Worm (Caenorhabditis elegans): ENCODE results near the gene M110.8.

M110.8 gene

DNA sequence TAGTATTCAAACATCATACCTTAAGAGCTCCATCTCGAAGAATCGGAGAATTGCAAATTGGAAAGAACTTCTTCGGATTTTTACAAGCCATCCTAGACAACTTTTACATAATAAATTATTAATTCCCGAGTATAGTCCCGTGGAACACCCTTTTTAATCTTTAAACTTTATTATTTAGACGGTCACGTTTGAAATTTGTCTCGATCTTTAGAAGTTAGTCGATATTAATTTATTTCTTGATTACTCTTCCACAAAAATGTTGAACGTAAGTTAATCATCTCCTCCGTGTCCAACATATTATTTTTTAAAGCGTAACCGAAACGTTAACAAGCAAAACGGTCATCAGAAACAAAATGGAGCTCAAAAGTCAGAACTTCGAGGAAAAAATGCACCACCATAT is 35.9 kb downstream of the M110.8 start, which contains the start of the genes decr-1.3 and T05C12.1:
Gene decr-1.3, minus strand, starts transcription at position 101 of the 400 bp plus-strand sequence.
Gene T05C12.1, plus strand, starts transcription at position 232 of the 400 bp plus-strand sequence.
- TF ChIP-seq Y53G8AR.9 (GFP tag; conservative IDR thresholded peaks at IDR 0.05) (no peak), mel-28 (tag; optimal IDR thresholded peaks at IDR 0.05; ENCODE audit: borderline replicate concordance) (no peak), F37B4.10 (GFP tag; IDR thresholded peaks at IDR 0.05) (no peak), akir-1 (GFP tag; optimal IDR thresholded peaks at IDR 0.05) (no peak), cebp-2 (GFP tag; IDR thresholded peaks at IDR 0.05) (no peak), Y53F4B.3 (GFP tag; IDR thresholded peaks at IDR 0.05) (no peak), ceh-100 (GFP tag; IDR thresholded peaks at IDR 0.05) (no peak), T07F8.4 (tag; optimal IDR thresholded peaks at IDR 0.05) (no peak), mes-4 (tag; optimal IDR thresholded peaks at IDR 0.05) (no peak), unc-130 (GFP tag; optimal IDR thresholded peaks at IDR 0.05) (no peak), dpl-1 (GFP tag; optimal IDR thresholded peaks at IDR 0.05) (no peak), madf-10 (tag; optimal IDR thresholded peaks at IDR 0.05) (no peak), B0035.1 (tag; optimal IDR thresholded peaks at IDR 0.05) (no peak), nhr-120 (GFP tag; IDR thresholded peaks at IDR 0.05) (no peak)

DNA sequence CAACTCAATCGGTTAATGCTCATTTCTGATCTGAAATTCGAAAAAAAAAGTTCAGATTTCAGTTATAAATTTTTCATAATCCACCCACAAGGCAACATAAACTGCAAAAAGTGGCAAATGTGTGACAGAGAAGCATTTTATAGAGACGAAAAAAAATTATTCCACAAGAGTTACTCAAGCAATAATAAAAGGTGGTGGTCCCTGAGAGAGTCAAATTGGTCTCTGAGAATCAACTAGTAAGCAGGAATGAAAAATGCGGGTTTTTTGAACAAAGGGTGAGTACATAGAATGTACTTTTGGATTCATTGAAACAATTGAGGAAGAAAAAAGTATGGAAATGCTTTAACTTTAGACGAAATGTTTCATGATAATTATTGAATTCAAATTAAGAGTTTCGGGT is 39.0 kb downstream of the M110.8 start, which contains the start of gene T05C12.11:
Gene T05C12.11, minus strand, starts transcription at position 101 of the 400 bp plus-strand sequence.
- no peak for TF ChIP-seq unc-62 (GFP tag; optimal IDR thresholded peaks at IDR 0.05)

DNA sequence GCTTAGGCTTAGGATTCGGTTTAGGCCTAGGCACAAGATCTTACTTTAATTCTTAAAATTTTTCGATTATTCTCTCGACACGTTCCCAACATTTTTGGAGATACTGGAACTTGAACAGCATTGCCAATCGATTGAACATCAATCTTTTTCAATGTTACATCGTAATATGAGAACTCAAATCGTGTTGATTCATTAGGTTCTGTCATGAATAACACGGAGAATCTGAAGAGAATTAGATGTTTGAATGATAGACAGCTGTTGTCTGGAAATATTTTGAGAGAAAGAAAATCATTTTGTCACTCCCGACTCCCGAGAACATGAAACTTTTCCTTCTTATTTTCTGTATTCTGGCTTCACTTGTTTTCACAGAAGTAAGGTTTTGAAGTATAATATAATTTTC is 40.1 kb downstream of the M110.8 start, which contains the start of gene T05C12.15:
Gene T05C12.15, plus strand, starts transcription at position 301 of the 400 bp plus-strand sequence.
- TF ChIP-seq hlh-26 (GFP tag; conservative IDR thresholded peaks at IDR 0.05) (no peak), lin-40 (tag; optimal IDR thresholded peaks at IDR 0.05) (no peak), ceh-58 (GFP tag; IDR thresholded peaks at IDR 0.05) (no peak), gei-17 (GFP tag; optimal IDR thresholded peaks at IDR 0.05) (no peak), ceh-100 (GFP tag; IDR thresholded peaks at IDR 0.05) (no peak), lsl-1 (GFP tag; optimal IDR thresholded peaks at IDR 0.05) (no peak), rpc-1 (optimal IDR thresholded peaks at IDR 0.05) (no peak), rpc-1 (tag; optimal IDR thresholded peaks at IDR 0.05) (no peak), athp-1 (tag; optimal IDR thresholded peaks at IDR 0.05) (no peak)

DNA sequence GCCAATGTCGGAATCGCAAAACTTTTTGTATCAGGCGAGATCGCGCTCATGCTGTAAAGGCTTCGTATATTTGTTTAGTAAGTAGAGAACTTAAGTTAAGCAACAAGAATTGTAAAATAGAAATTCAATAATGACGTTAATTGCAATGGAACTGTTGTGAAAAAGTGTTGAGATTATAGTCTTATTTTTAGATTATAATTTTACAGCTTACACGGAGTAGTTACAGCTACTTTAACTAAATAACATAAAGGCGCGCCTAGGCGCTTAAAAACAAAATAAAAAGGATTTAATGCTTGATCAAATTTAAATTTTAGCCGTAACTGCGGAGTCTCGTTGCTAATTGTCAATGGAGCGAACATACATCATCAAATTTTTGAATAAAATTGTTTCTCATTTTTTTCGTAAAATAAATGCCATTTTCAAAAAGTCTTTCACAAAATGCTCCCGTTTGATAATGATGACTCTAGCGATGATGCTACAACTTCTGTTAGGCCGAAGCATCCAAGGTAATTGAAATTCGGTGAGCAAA is 47.2 kb downstream of the M110.8 start, which contains the start of the genes emb-27 and rrf-3:
Gene emb-27, minus strand, starts transcription at position 51 of the 529 bp plus-strand sequence.
Gene rrf-3, plus strand, starts transcription at position 346 of the 529 bp plus-strand sequence.
- TF ChIP-seq tlf-1 (GFP tag; optimal IDR thresholded peaks at IDR 0.05) (no peak), snpc-3.4 (tag; optimal IDR thresholded peaks at IDR 0.05) (no peak), mcd-1 (GFP tag; IDR thresholded peaks at IDR 0.05) (peak; percentile 76), D2030.7 (GFP tag; IDR thresholded peaks at IDR 0.05) (no peak), mes-4 (tag; optimal IDR thresholded peaks at IDR 0.05) (no peak), Y53G8AR.9 (GFP tag; conservative IDR thresholded peaks at IDR 0.05) (no peak), T07F8.4 (tag; optimal IDR thresholded peaks at IDR 0.05) (no peak), attf-5 (GFP tag; optimal IDR thresholded peaks at IDR 0.05) (peak; percentile 83), ztf-18 (tag; optimal IDR thresholded peaks at IDR 0.05) (peak; percentile 12), nfya-1 (tag; optimal IDR thresholded peaks at IDR 0.05; ENCODE audit: borderline replicate concordance, insufficient read depth) (no peak), lsl-1 (GFP tag; optimal IDR thresholded peaks at IDR 0.05) (peak; percentile 26), dpl-1 (GFP tag; optimal IDR thresholded peaks at IDR 0.05) (peak; percentile 51), F33H1.4 (GFP tag; IDR thresholded peaks at IDR 0.05) (peak; percentile 35; the same call in 1 of the 2 replicates), repo-1 (tag; optimal IDR thresholded peaks at IDR 0.05) (no peak), efl-1 (GFP tag; optimal IDR thresholded peaks at IDR 0.05) (peak; percentile 83), mel-28 (tag; optimal IDR thresholded peaks at IDR 0.05; ENCODE audit: borderline replicate concordance) (no peak), ztf-28 (GFP tag; IDR thresholded peaks at IDR 0.05) (no peak), attf-3 (GFP tag; conservative IDR thresholded peaks at IDR 0.05) (peak; percentile 88), dpff-1 (tag; optimal IDR thresholded peaks at IDR 0.05) (no peak), die-1 (tag; optimal IDR thresholded peaks at IDR 0.05) (no peak), egrh-3 (GFP tag; IDR thresholded peaks at IDR 0.05) (no peak), egl-18 (GFP tag; IDR thresholded peaks at IDR 0.05) (no peak), ceh-27 (GFP tag; optimal IDR thresholded peaks at IDR 0.05) (no peak), nhr-179 (tag; optimal IDR thresholded peaks at IDR 0.05) (no peak), let-526 (GFP tag; IDR thresholded peaks at IDR 0.05) (no peak), snpc-1.1 (tag; optimal IDR thresholded peaks at IDR 0.05; ENCODE audit: insufficient read depth) (no peak), lin-54 (GFP tag; optimal IDR thresholded peaks at IDR 0.05) (peak; percentile 51)
